Worm (Caenorhabditis elegans) whole organism, L3 larva: ENCODE measurements around the gene Y51B9A.5.
A peak's percentile ranks its signal among the peaks of the same experiment; 100 is the strongest.

Source experiments
- R02D3.7 ChIP-seq: fragments of 150-350 bp; optimal IDR thresholded peaks from 2 replicates; lab custom pipeline; 2014; ENCODE audit warnings: missing biosample characterization, missing genetic modification characterization
- aly-2 ChIP-seq: fragments of 150-350 bp; optimal IDR thresholded peaks from 2 replicates; lab custom pipeline; 2014; ENCODE audit warnings: missing biosample characterization, missing genetic modification characterization
- ama-1 ChIP-seq: fragments of 150-350 bp; optimal IDR thresholded peaks from 2 replicates; lab custom pipeline; 2018
- ceh-16 ChIP-seq: sonication (generic microtip); optimal IDR thresholded peaks from 2 replicates; lab custom pipeline; 2017; ENCODE audit warnings: missing biosample characterization, missing genetic modification characterization
- ceh-28 ChIP-seq: fragments of 150-350 bp; optimal IDR thresholded peaks from 2 replicates; lab custom pipeline; 2014; ENCODE audit warnings: missing biosample characterization, missing genetic modification reagents, missing genetic modification characterization
- ceh-9 ChIP-seq: sonication (generic microtip); optimal IDR thresholded peaks from 2 replicates; lab custom pipeline; 2018; ENCODE audit warnings: missing biosample characterization, missing genetic modification characterization
- daf-12 ChIP-seq: fragments of 150-350 bp; optimal IDR thresholded peaks from 2 replicates; lab custom pipeline; 2014; ENCODE audit warnings: missing biosample characterization, missing genetic modification reagents, missing genetic modification characterization
- egl-27 ChIP-seq: sonication (generic microtip); optimal IDR thresholded peaks from 4 replicates; lab custom pipeline; 2017; ENCODE audit warnings: missing biosample characterization, missing genetic modification reagents, missing genetic modification characterization
- elt-1 ChIP-seq: fragments of 150-350 bp; optimal IDR thresholded peaks from 2 replicates; lab custom pipeline; 2014; ENCODE audit warnings: missing biosample characterization, missing genetic modification characterization
- elt-2 ChIP-seq: sonication (generic microtip); optimal IDR thresholded peaks from 2 replicates; lab custom pipeline; 2016; ENCODE audit warnings: missing genetic modification reagents, mild to moderate bottlenecking, missing genetic modification characterization, missing compliant biosample characterization
- elt-3 ChIP-seq, 3 experiments: fragments of 150-350 bp in 1 of 3; sonication (generic microtip) in 2 of 3; optimal IDR thresholded peaks; 2 replicates in 2 of 3; 4 replicates in 1 of 3; lab custom pipeline; 2014 to 2017; ENCODE audit warnings: missing biosample characterization in 3 of 3, missing genetic modification characterization in 3 of 3
- eor-1 ChIP-seq, 2 experiments: fragments of 150-350 bp; optimal IDR thresholded peaks; 2 replicates each; lab custom pipeline; 2014 to 2018; ENCODE audit warnings: missing biosample characterization in 2 of 2, missing genetic modification characterization in 2 of 2
- fkh-2 ChIP-seq: fragments of 150-350 bp; optimal IDR thresholded peaks from 2 replicates; lab custom pipeline; 2014; ENCODE audit warnings: missing biosample characterization, missing genetic modification reagents, missing genetic modification characterization
- fos-1 ChIP-seq: fragments of 150-350 bp; optimal IDR thresholded peaks from 2 replicates; lab custom pipeline; 2014; ENCODE audit warnings: missing biosample characterization, missing genetic modification characterization
- hmg-11 ChIP-seq: sonication (generic microtip); optimal IDR thresholded peaks from 2 replicates; lab custom pipeline; 2016; ENCODE audit warnings: missing genetic modification characterization, missing compliant biosample characterization
- jun-1 ChIP-seq: fragments of 150-350 bp; optimal IDR thresholded peaks from 2 replicates; lab custom pipeline; 2014; ENCODE audit warnings: missing biosample characterization, missing genetic modification reagents, missing genetic modification characterization
- lin-15B ChIP-seq: fragments of 150-350 bp; optimal IDR thresholded peaks from 2 replicates; lab custom pipeline; 2014; ENCODE audit warnings: missing biosample characterization, missing genetic modification characterization
- lsy-12 ChIP-seq: sonication (generic microtip); optimal IDR thresholded peaks from 2 replicates; lab custom pipeline; 2016; ENCODE audit warnings: mild to moderate bottlenecking, missing genetic modification characterization, missing compliant biosample characterization
- mdl-1 ChIP-seq: fragments of 150-350 bp; optimal IDR thresholded peaks from 2 replicates; lab custom pipeline; 2014; ENCODE audit warnings: missing biosample characterization, missing genetic modification characterization
- nfya-1 ChIP-seq: sonication (generic microtip); optimal IDR thresholded peaks from 2 replicates; lab custom pipeline; 2017; ENCODE audit warnings: missing genetic modification characterization, mild to moderate bottlenecking, missing compliant biosample characterization, antibody characterized with exemption, moderate library complexity; ENCODE audit not compliant: insufficient read depth
- nhr-11 ChIP-seq: fragments of 150-350 bp; optimal IDR thresholded peaks from 2 replicates; lab custom pipeline; 2014; ENCODE audit warnings: missing biosample characterization, missing genetic modification characterization
- nhr-12 ChIP-seq: fragments of 150-350 bp; optimal IDR thresholded peaks from 2 replicates; lab custom pipeline; 2014; ENCODE audit warnings: missing biosample characterization, missing genetic modification characterization
- nhr-23 ChIP-seq: fragments of 150-350 bp; optimal IDR thresholded peaks from 2 replicates; lab custom pipeline; 2014; ENCODE audit warnings: missing biosample characterization, missing genetic modification reagents, missing genetic modification characterization
- nhr-237 ChIP-seq: fragments of 150-350 bp; optimal IDR thresholded peaks from 2 replicates; lab custom pipeline; 2014; ENCODE audit warnings: missing biosample characterization, missing genetic modification characterization
- nhr-25 ChIP-seq: sonication (generic microtip); optimal IDR thresholded peaks from 2 replicates; lab custom pipeline; 2017; ENCODE audit warnings: missing biosample characterization, missing genetic modification characterization
- nhr-76 ChIP-seq: fragments of 150-350 bp; sonication (generic microtip); optimal IDR thresholded peaks from 5 replicates; lab custom pipeline; 2014; ENCODE audit warnings: missing biosample characterization, missing genetic modification characterization
- nhr-77 ChIP-seq: fragments of 150-350 bp; optimal IDR thresholded peaks from 2 replicates; lab custom pipeline; 2014; ENCODE audit warnings: missing biosample characterization, missing genetic modification characterization
- pha-4 ChIP-seq: fragments of 150-350 bp; optimal IDR thresholded peaks from 2 replicates; lab custom pipeline; 2014; ENCODE audit warnings: missing biosample characterization, missing genetic modification reagents, missing genetic modification characterization
- pqm-1 ChIP-seq: fragments of 150-350 bp; optimal IDR thresholded peaks from 2 replicates; lab custom pipeline; 2017; ENCODE audit warnings: missing biosample characterization, missing genetic modification characterization, inconsistent platforms
- sea-2 ChIP-seq: fragments of 150-350 bp; sonication (generic microtip); optimal IDR thresholded peaks from 4 replicates; lab custom pipeline; 2014; ENCODE audit warnings: missing biosample characterization, missing genetic modification reagents, missing genetic modification characterization
- skn-1 ChIP-seq: fragments of 150-350 bp; optimal IDR thresholded peaks from 2 replicates; lab custom pipeline; 2014; ENCODE audit warnings: missing biosample characterization, missing genetic modification characterization
- snpc-4 ChIP-seq: fragments of 150-350 bp; optimal IDR thresholded peaks from 2 replicates; lab custom pipeline; 2014; ENCODE audit warnings: missing biosample characterization, missing genetic modification characterization
- tbx-2 ChIP-seq: sonication (generic microtip); optimal IDR thresholded peaks from 2 replicates; lab custom pipeline; 2016; ENCODE audit warnings: mild to moderate bottlenecking, missing genetic modification characterization, missing compliant biosample characterization
- unc-62 ChIP-seq: fragments of 150-350 bp; sonication (generic microtip); optimal IDR thresholded peaks from 4 replicates; lab custom pipeline; 2014; ENCODE audit warnings: missing biosample characterization, missing genetic modification reagents, missing genetic modification characterization
- ztf-11 ChIP-seq: fragments of 150-350 bp; optimal IDR thresholded peaks from 2 replicates; lab custom pipeline; 2014; ENCODE audit warnings: missing biosample characterization, missing genetic modification characterization

Gene Y51B9A.5

ce11 chrII:9369394-9369793 is 34.6 kb upstream of the Y51B9A.5 start:
- TF ChIP-seq mdl-1 (tag; lab: Kevin White, UChicago) (no peak), ceh-28 (tag; lab: Kevin White, UChicago) (peak; percentile 65), ztf-11 (no peak)
- TF ChIP-seq, all 47 proteins: peak for 1

- TF ChIP-seq pqm-1: no peak
- no peak for TF ChIP-seq elt-3 (tag; optimal IDR thresholded peaks at IDR 0.05; lab: Kevin White, UChicago)
- no peak for TF ChIP-seq hmg-11 (tag; lab: Kevin White, UChicago)
- TF ChIP-seq egl-27 (tag; lab: Kevin White, UChicago): no peak
- TF ChIP-seq lsy-12 (tag; lab: Kevin White, UChicago): no peak
- TF ChIP-seq nhr-237 (tag; lab: Kevin White, UChicago): no peak
Observed at ce11 chrII:9372393-9372792, 31.6 kb upstream of the Y51B9A.5 start, which contains the start of gene C06C3.3. Gene C06C3.3 (minus strand): TSS chrII:9372493.

ce11 chrII:9372991-9373390 is 31.0 kb upstream of the Y51B9A.5 start, which contains the start of gene C06C3.4:
Gene C06C3.4 (plus strand): TSS chrII:9373291.
- TF ChIP-seq lin-15B (no peak), ceh-16 (no peak), nhr-12 (no peak), elt-3 (tag; optimal IDR thresholded peaks at IDR 0.05; lab: Kevin White, UChicago) (no peak), pha-4 (tag; lab: Kevin White, UChicago) (no peak)
- TF ChIP-seq, all 47 proteins: peak for 0

ce11 chrII:9374807-9375206 is 29.1 kb upstream of the Y51B9A.5 start, which contains the start of gene C06C3.12:
Gene C06C3.12 (plus strand): TSS chrII:9375107.
- TF ChIP-seq lsy-12 (tag; lab: Kevin White, UChicago) (no peak), elt-2 (tag; lab: Kevin White, UChicago) (peak; percentile 1)

ce11 chrII:9377158-9377557 is 26.8 kb upstream of the Y51B9A.5 start, which contains the start of gene C06C3.10:
Gene C06C3.10 (minus strand): TSS chrII:9377258.
- TF ChIP-seq elt-1 (no peak), pqm-1 (no peak), nhr-25 (tag; lab: Kevin White, UChicago) (no peak), snpc-4 (tag; lab: Kevin White, UChicago) (no peak), nhr-23 (tag; lab: Kevin White, UChicago) (no peak), hmg-11 (tag; lab: Kevin White, UChicago) (no peak)

- TF ChIP-seq egl-27 (tag; lab: Kevin White, UChicago) (no peak), ztf-11 (no peak), R02D3.7 (tag; lab: Kevin White, UChicago) (no peak), fkh-2 (tag; lab: Kevin White, UChicago) (no peak), nfya-1 (tag; lab: Kevin White, UChicago) (no peak), elt-2 (tag; lab: Kevin White, UChicago) (peak; percentile 38), pha-4 (tag; lab: Kevin White, UChicago) (peak; percentile 59), nhr-11 (tag; lab: Kevin White, UChicago) (no peak), nhr-25 (tag; lab: Kevin White, UChicago) (no peak), nhr-237 (tag; lab: Kevin White, UChicago) (no peak), skn-1 (no peak), daf-12 (no peak), pqm-1 (no peak), ceh-9 (tag; lab: Kevin White, UChicago) (no peak), nhr-76 (tag; lab: Kevin White, UChicago) (no peak), unc-62 (GFP tag; lab: Kevin White, UChicago) (no peak), nhr-77 (tag; lab: Kevin White, UChicago) (no peak), fos-1 (tag; lab: Kevin White, UChicago) (no peak)
Observed at ce11 chrII:9378174-9378573, 25.8 kb upstream of the Y51B9A.5 start.

ce11 chrII:9379796-9380195 is 24.1 kb upstream of the Y51B9A.5 start, which contains the start of gene srh-48:
Gene srh-48 (plus strand): TSS chrII:9380096.
- TF ChIP-seq eor-1 (tag; optimal IDR thresholded peaks at IDR 0.05; lab: Kevin White, UChicago) (no peak), R02D3.7 (tag; lab: Kevin White, UChicago) (no peak), sea-2 (GFP tag; lab: Kevin White, UChicago) (no peak), aly-2 (tag; lab: Kevin White, UChicago) (no peak), nhr-23 (tag; lab: Kevin White, UChicago) (no peak), ama-1 (lab: Kevin White, UChicago) (no peak), tbx-2 (tag; lab: Kevin White, UChicago) (no peak), nfya-1 (tag; lab: Kevin White, UChicago) (no peak), hmg-11 (tag; lab: Kevin White, UChicago) (no peak), pha-4 (tag; lab: Kevin White, UChicago) (no peak), jun-1 (tag; lab: Kevin White, UChicago) (no peak), daf-12 (no peak), ceh-28 (tag; lab: Kevin White, UChicago) (no peak), unc-62 (GFP tag; lab: Kevin White, UChicago) (no peak), pqm-1 (no peak), nhr-11 (tag; lab: Kevin White, UChicago) (no peak)
